Fruit fly (Drosophila melanogaster) whole organism, pupa: ENCODE measurements around the gene TrpRS-m.
A peak's percentile ranks its signal among the peaks of the same experiment; 100 is the strongest.

Experiments
- CG10348 ChIP-seq: fragments of 200-800 bp; sonication (Bioruptor generic); IDR thresholded peaks from 2 replicates; pipeline ENCODE4 v1.3.6; 2022; ENCODE audit warnings: missing biosample characterization, missing genetic modification characterization
- CG12605 ChIP-seq: fragments of 200-800 bp; sonication (Bioruptor generic); IDR thresholded peaks from 2 replicates; pipeline ENCODE4 v1.3.6; 2022; ENCODE audit warnings: missing biosample characterization, missing genetic modification characterization
- CG13204 ChIP-seq: fragments of 200-800 bp; sonication (Bioruptor generic); optimal IDR thresholded peaks from 2 replicates; lab custom pipeline; 2018; ENCODE audit warnings: missing biosample characterization, mild to moderate bottlenecking, missing genetic modification characterization, moderate library complexity
- CG14655 ChIP-seq: fragments of 200-800 bp; sonication (Bioruptor generic); optimal IDR thresholded peaks from 3 replicates; lab custom pipeline; 2017; ENCODE audit warnings: mild to moderate bottlenecking, missing biosample characterization, missing genetic modification reagents, missing genetic modification characterization
- CG15710 ChIP-seq: fragments of 200-800 bp; sonication (Bioruptor generic); optimal IDR thresholded peaks from 2 replicates; lab custom pipeline; 2018; ENCODE audit warnings: missing biosample characterization, mild to moderate bottlenecking, missing genetic modification characterization, moderate library complexity
- CG17806 ChIP-seq: fragments of 200-800 bp; sonication (Bioruptor generic); optimal IDR thresholded peaks from 2 replicates; lab custom pipeline; 2018; ENCODE audit warnings: missing biosample characterization, mild to moderate bottlenecking, missing genetic modification characterization, moderate library complexity
- CG32121 ChIP-seq: fragments of 200-800 bp; sonication (Bioruptor generic); IDR thresholded peaks from 2 replicates; pipeline ENCODE4 v1.3.6; 2022; ENCODE audit warnings: missing biosample characterization, missing genetic modification characterization
- CG34367 ChIP-seq: fragments of 200-800 bp; sonication (Bioruptor generic); optimal IDR thresholded peaks from 2 replicates; lab custom pipeline; 2018; ENCODE audit warnings: missing biosample characterization, mild to moderate bottlenecking, missing genetic modification characterization
- CG4496 ChIP-seq: fragments of 200-800 bp; sonication (Bioruptor generic); IDR thresholded peaks from 3 replicates; pipeline ENCODE4 v1.3.6; 2022; ENCODE audit warnings: missing biosample characterization, missing genetic modification characterization
- CG8159 ChIP-seq: fragments of 200-800 bp; sonication (Bioruptor generic); optimal IDR thresholded peaks from 3 replicates; lab custom pipeline; 2018; ENCODE audit warnings: missing biosample characterization, mild to moderate bottlenecking, missing genetic modification characterization, moderate library complexity
- CG8301 ChIP-seq: fragments of 200-800 bp; sonication (Bioruptor generic); optimal IDR thresholded peaks from 2 replicates; lab custom pipeline; 2018; ENCODE audit warnings: missing biosample characterization, mild to moderate bottlenecking, missing genetic modification characterization
- CG9948 ChIP-seq: fragments of 200-800 bp; sonication (Bioruptor generic); optimal IDR thresholded peaks from 2 replicates; lab custom pipeline; 2018; ENCODE audit warnings: missing biosample characterization, mild to moderate bottlenecking, missing genetic modification characterization, moderate library complexity
- D1 ChIP-seq: fragments of 200-800 bp; sonication (Bioruptor generic); optimal IDR thresholded peaks from 2 replicates; lab custom pipeline; 2018; ENCODE audit warnings: missing biosample characterization, mild to moderate bottlenecking, missing genetic modification characterization, moderate library complexity
- EcR ChIP-seq: fragments of 200-800 bp; sonication (Bioruptor generic); optimal IDR thresholded peaks from 3 replicates; lab custom pipeline; 2019; ENCODE audit warnings: missing biosample characterization, missing genetic modification characterization, mild to moderate bottlenecking, moderate library complexity, missing genetic modification reagents
- Ets98B ChIP-seq: fragments of 200-800 bp; sonication (Bioruptor generic); IDR thresholded peaks from 2 replicates; pipeline ENCODE4 v1.3.6; 2022; ENCODE audit warnings: missing biosample characterization, missing genetic modification characterization
- Pif1A ChIP-seq: fragments of 200-800 bp; sonication (Bioruptor generic); optimal IDR thresholded peaks from 3 replicates; lab custom pipeline; 2016; ENCODE audit warnings: missing biosample characterization, missing genetic modification characterization
- Pif1B ChIP-seq: fragments of 200-800 bp; sonication (Bioruptor generic); optimal IDR thresholded peaks from 3 replicates; lab custom pipeline; 2016; ENCODE audit warnings: missing biosample characterization, missing genetic modification characterization
- Snoo ChIP-seq: fragments of 200-800 bp; sonication (Bioruptor generic); optimal IDR thresholded peaks from 3 replicates; lab custom pipeline; 2017; ENCODE audit warnings: missing biosample characterization, mild to moderate bottlenecking, missing genetic modification characterization, inconsistent platforms
- fd96Ca ChIP-seq: fragments of 200-800 bp; sonication (Bioruptor generic); IDR thresholded peaks from 3 replicates; pipeline ENCODE4 v1.3.6; 2022; ENCODE audit warnings: missing biosample characterization, missing genetic modification characterization
- gl ChIP-seq: fragments of 200-800 bp; sonication (Bioruptor generic); optimal IDR thresholded peaks from 2 replicates; lab custom pipeline; 2018; ENCODE audit warnings: missing biosample characterization, mild to moderate bottlenecking, missing genetic modification characterization
- rn ChIP-seq: fragments of 200-800 bp; sonication (Bioruptor generic); IDR thresholded peaks from 2 replicates; pipeline ENCODE4 v1.3.6; 2022; ENCODE audit warnings: missing biosample characterization, missing genetic modification characterization

The TrpRS-m gene

dm6 chr3L:17817821-17818220 is 31.7 kb upstream of the TrpRS-m start, which contains the start of gene Ir75a:
Gene Ir75a, minus strand, starts transcription at chr3L:17817921.
- TF ChIP-seq CG17806 (tag; lab: Kevin White, UChicago) = no peak
- TF ChIP-seq CG32121 (GFP tag; lab: Robert Waterston, UW) = no peak
- no peak for TF ChIP-seq Ets98B (GFP tag; lab: Robert Waterston, UW)

DNA sequence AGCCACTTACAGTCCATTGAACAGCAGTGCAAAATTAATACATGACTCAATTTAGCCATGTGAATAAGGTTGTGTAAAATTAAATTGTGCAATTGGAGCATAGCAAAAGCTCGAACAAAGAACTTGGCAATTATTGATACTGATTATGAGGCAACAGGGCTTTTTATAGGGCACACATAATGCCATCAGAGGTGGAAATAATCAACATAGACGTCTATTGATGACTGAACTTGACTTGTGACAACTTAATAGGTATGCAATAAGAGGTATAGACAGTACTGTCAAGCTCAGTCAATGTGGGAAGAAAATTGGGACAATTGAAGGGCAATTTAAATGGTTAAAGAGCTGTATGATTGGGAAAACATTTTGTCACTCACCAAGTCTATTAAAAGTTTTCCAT is 29.4 kb upstream of the TrpRS-m start, which contains the start of gene Ir75b:
TSS of gene Ir75b (minus strand) at position 101 of the 400 bp plus-strand sequence.
- TF ChIP-seq CG14655 (GFP tag; lab: Kevin White, UChicago) (no peak), gl (no peak), CG15710 (tag; lab: Kevin White, UChicago) (no peak), CG10348 (no peak), CG17806 (tag; lab: Kevin White, UChicago) (no peak), D1 (tag; lab: Kevin White, UChicago) (no peak), Pif1A (GFP tag; lab: Kevin White, UChicago) (no peak), CG9948 (tag; lab: Kevin White, UChicago) (no peak), CG8301 (tag; lab: Kevin White, UChicago) (no peak), CG34367 (no peak), EcR (GFP tag; lab: Kevin White, UChicago) (no peak), fd96Ca (no peak), Pif1B (GFP tag; lab: Kevin White, UChicago) (no peak), CG12605 (GFP tag; lab: Robert Waterston, UW) (no peak), CG4496 (GFP tag; lab: Robert Waterston, UW) (no peak), CG8159 (tag; lab: Kevin White, UChicago) (no peak), rn (no peak), CG32121 (GFP tag; lab: Robert Waterston, UW) (no peak)
- TF ChIP-seq, all 21 proteins: peak for 0

dm6 chr3L:17822784-17823383 is 26.6 kb upstream of the TrpRS-m start, which contains the start of the genes Ir75c and Grd:
Gene Ir75c, minus strand, starts transcription at chr3L:17822834.
Gene Grd, plus strand, starts transcription at chr3L:17823333.
- TF ChIP-seq CG12605 (GFP tag; lab: Robert Waterston, UW) (peak; percentile 71; the same call in 1 of the 2 replicates), rn (no peak), gl (no peak), CG9948 (tag; lab: Kevin White, UChicago) (no peak), CG34367 (no peak), CG8159 (tag; lab: Kevin White, UChicago) (no peak), CG10348 (no peak)

DNA sequence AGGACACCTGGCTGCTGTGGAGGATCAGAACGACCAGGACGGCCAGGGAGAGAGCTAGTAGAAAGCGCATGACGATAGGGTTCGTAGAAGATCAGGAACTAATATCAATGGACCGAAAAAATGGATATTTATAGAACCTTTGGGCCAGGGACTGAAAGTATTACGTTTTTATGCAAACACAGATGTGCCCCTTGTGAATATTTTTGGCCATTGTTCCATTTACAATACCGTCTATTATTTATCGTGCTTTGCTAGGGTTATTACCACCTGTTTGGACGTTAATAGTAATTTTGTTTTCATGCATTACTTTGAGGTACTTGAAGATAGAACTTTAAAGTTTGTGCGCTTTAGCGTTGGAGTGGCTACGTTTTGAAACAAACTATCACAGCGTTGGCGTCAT is 16.0 kb upstream of the TrpRS-m start, which contains the start of gene CG32188:
TSS of gene CG32188 (minus strand) at position 101 of the 400 bp plus-strand sequence.
- no peak for TF ChIP-seq fd96Ca
- no peak for TF ChIP-seq D1 (tag; lab: Kevin White, UChicago)
- TF ChIP-seq EcR (GFP tag; lab: Kevin White, UChicago) = no peak
- TF ChIP-seq CG4496 (GFP tag; lab: Robert Waterston, UW) = no peak
- no peak for TF ChIP-seq Pif1B (GFP tag; lab: Kevin White, UChicago)
- TF ChIP-seq CG8159 (tag; lab: Kevin White, UChicago) = no peak
- TF ChIP-seq CG32121 (GFP tag; lab: Robert Waterston, UW) = no peak
- TF ChIP-seq, all 21 proteins: peak for 0

DNA sequence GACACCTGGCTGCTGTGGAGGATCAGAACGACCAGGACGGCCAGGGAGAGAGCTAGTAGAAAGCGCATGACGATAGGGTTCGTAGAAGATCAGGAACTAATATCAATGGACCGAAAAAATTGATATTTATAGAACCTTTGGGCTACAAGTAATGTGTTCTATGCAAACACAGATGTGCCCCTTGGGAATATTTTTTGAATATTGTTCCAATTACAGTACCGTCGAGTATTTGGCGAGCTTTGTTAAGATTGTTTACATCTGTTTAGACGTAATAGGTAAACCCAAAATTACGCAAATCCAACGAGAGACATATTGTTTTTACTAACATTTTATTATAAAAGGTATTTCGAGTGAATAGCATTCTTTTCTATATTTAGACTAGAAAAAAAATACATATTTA is 14.5 kb upstream of the TrpRS-m start, which contains the start of gene CG32189:
TSS of gene CG32189 (minus strand) at position 101 of the 400 bp plus-strand sequence.
- no peak for TF ChIP-seq CG17806 (tag; lab: Kevin White, UChicago)
- TF ChIP-seq rn = no peak
- no peak for TF ChIP-seq CG8159 (tag; lab: Kevin White, UChicago)
- no peak for TF ChIP-seq gl
- no peak for TF ChIP-seq CG8301 (tag; lab: Kevin White, UChicago)
- TF ChIP-seq CG14655 (GFP tag; lab: Kevin White, UChicago) = no peak
- no peak for TF ChIP-seq fd96Ca

DNA sequence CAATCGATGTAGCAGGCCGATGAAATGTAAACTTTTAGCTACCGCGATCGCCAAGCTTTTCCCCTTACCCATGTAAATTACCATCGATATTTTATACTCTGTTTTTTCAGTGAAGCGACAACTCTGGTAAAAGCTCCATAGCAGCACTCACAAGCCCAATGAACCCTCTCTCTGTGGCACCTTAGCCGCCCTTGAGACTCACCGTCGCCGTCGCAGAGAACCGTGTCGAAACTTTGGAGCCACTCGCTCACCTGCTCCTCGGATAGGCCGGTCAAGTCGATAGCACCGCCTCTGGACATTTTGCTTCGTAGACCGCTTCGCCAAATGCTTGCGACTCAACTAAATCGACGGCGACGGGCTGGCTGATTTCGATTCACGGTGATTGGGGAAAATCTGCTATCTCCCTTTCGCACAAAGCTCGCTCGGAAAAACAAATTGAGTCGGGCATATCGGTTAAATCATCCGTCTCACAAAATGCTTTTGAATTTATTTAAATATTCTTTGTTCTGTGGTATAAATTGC is 8.4 kb upstream of the TrpRS-m start, which contains the start of gene CG5577:
TSS of gene CG5577 (minus strand) at position 343 of the 522 bp plus-strand sequence.
- TF ChIP-seq D1 (tag; lab: Kevin White, UChicago) (no peak), gl (no peak), CG12605 (GFP tag; lab: Robert Waterston, UW) (no peak), CG34367 (no peak), CG32121 (GFP tag; lab: Robert Waterston, UW) (0 out of 2 replicates have a peak, but pooled peaks have one; percentile 25), Pif1A (GFP tag; lab: Kevin White, UChicago) (no peak), Pif1B (GFP tag; lab: Kevin White, UChicago) (no peak), CG4496 (GFP tag; lab: Robert Waterston, UW) (peak; percentile 87), Snoo (tag; lab: Kevin White, UChicago) (no peak), EcR (GFP tag; lab: Kevin White, UChicago) (peak; percentile 89), CG10348 (no peak), rn (no peak), CG17806 (tag; lab: Kevin White, UChicago) (no peak), fd96Ca (no peak), CG8301 (tag; lab: Kevin White, UChicago) (no peak), CG13204 (no peak), Ets98B (GFP tag; lab: Robert Waterston, UW) (no peak), CG9948 (tag; lab: Kevin White, UChicago) (no peak), CG8159 (tag; lab: Kevin White, UChicago) (no peak), CG14655 (GFP tag; lab: Kevin White, UChicago) (no peak), CG15710 (tag; lab: Kevin White, UChicago) (no peak)
